Worm (Caenorhabditis elegans) whole organism, mixed stage, embryonic: ENCODE results near the gene trx-1.

Experiments used
- M03D4.4 ChIP-seq: sonication (generic microtip); optimal IDR thresholded peaks from 2 replicates; lab custom pipeline; 2017; ENCODE audit warnings: mild to moderate bottlenecking, missing genetic modification characterization, missing compliant biosample characterization
- blmp-1 ChIP-seq: fragments of 150-350 bp; optimal IDR thresholded peaks from 2 replicates; lab custom pipeline; 2014; ENCODE audit warnings: missing biosample characterization, missing genetic modification characterization
- ceh-39 ChIP-seq: fragments of 150-350 bp; optimal IDR thresholded peaks from 2 replicates; lab custom pipeline; 2014; ENCODE audit warnings: missing biosample characterization, missing genetic modification characterization
- ceh-43 ChIP-seq: fragments of 200-800 bp; sonication (Bioruptor generic); optimal IDR thresholded peaks from 2 replicates; lab custom pipeline; 2018; ENCODE audit warnings: mild to moderate bottlenecking, missing genetic modification characterization, moderate library complexity, missing compliant biosample characterization
- ceh-83 ChIP-seq: fragments of 200-800 bp; sonication (Bioruptor generic); optimal IDR thresholded peaks from 2 replicates; lab custom pipeline; 2018; ENCODE audit warnings: mild to moderate bottlenecking, missing genetic modification characterization, missing compliant biosample characterization
- ces-1 ChIP-seq: fragments of 150-350 bp; optimal IDR thresholded peaks from 2 replicates; lab custom pipeline; 2014; ENCODE audit warnings: missing biosample characterization, missing genetic modification reagents, missing genetic modification characterization
- cnd-1 ChIP-seq: fragments of 200-800 bp; sonication (Bioruptor generic); optimal IDR thresholded peaks from 2 replicates; lab custom pipeline; 2018; ENCODE audit warnings: mild to moderate bottlenecking, missing genetic modification characterization, missing compliant biosample characterization
- drap-1 ChIP-seq: fragments of 200-800 bp; sonication (Bioruptor generic); optimal IDR thresholded peaks from 3 replicates; lab custom pipeline; 2018; ENCODE audit warnings: mild to moderate bottlenecking, missing genetic modification characterization, missing compliant biosample characterization
- elt-1 ChIP-seq: sonication (generic microtip); optimal IDR thresholded peaks from 2 replicates; lab custom pipeline; 2017; ENCODE audit warnings: missing genetic modification characterization, mild to moderate bottlenecking, missing compliant biosample characterization, antibody characterized with exemption, moderate library complexity, borderline replicate concordance; ENCODE audit not compliant: insufficient read depth
- elt-3 ChIP-seq: fragments of 150-350 bp; optimal IDR thresholded peaks from 2 replicates; lab custom pipeline; 2014; ENCODE audit warnings: missing biosample characterization, missing genetic modification characterization
- flh-1 ChIP-seq: fragments of 200-800 bp; sonication (Bioruptor generic); optimal IDR thresholded peaks from 2 replicates; lab custom pipeline; 2018; ENCODE audit warnings: mild to moderate bottlenecking, missing genetic modification characterization, moderate library complexity, missing compliant biosample characterization
- ham-2 ChIP-seq: fragments of 200-800 bp; sonication (Bioruptor generic); optimal IDR thresholded peaks from 2 replicates; lab custom pipeline; 2018; ENCODE audit warnings: mild to moderate bottlenecking, missing genetic modification characterization, missing compliant biosample characterization
- hlh-1 ChIP-seq: fragments of 150-350 bp; optimal IDR thresholded peaks from 2 replicates; lab custom pipeline; 2014; ENCODE audit warnings: missing biosample characterization, missing genetic modification reagents, missing genetic modification characterization
- lin-13 ChIP-seq: fragments of 150-350 bp; optimal IDR thresholded peaks from 2 replicates; lab custom pipeline; 2014; ENCODE audit warnings: missing biosample characterization, missing genetic modification characterization
- lin-32 ChIP-seq: fragments of 200-800 bp; sonication (Bioruptor generic); optimal IDR thresholded peaks from 2 replicates; lab custom pipeline; 2018; ENCODE audit warnings: mild to moderate bottlenecking, missing genetic modification characterization, missing compliant biosample characterization
- lsy-2 ChIP-seq: fragments of 150-350 bp; optimal IDR thresholded peaks from 2 replicates; lab custom pipeline; 2014; ENCODE audit warnings: missing biosample characterization, missing genetic modification characterization
- mab-5 ChIP-seq: fragments of 150-350 bp; optimal IDR thresholded peaks from 2 replicates; lab custom pipeline; 2014; ENCODE audit warnings: missing biosample characterization, missing genetic modification characterization
- mep-1 ChIP-seq: fragments of 150-350 bp; optimal IDR thresholded peaks from 2 replicates; lab custom pipeline; 2017; ENCODE audit warnings: missing biosample characterization, missing genetic modification reagents, missing genetic modification characterization, inconsistent platforms
- mls-2 ChIP-seq: sonication (generic microtip); optimal IDR thresholded peaks from 2 replicates; lab custom pipeline; 2016; ENCODE audit warnings: mild to moderate bottlenecking, missing genetic modification characterization, moderate library complexity, missing compliant biosample characterization
- nhr-237 ChIP-seq: fragments of 150-350 bp; optimal IDR thresholded peaks from 2 replicates; lab custom pipeline; 2014; ENCODE audit warnings: missing biosample characterization, missing genetic modification characterization
- nhr-28 ChIP-seq: fragments of 150-350 bp; optimal IDR thresholded peaks from 2 replicates; lab custom pipeline; 2014; ENCODE audit warnings: missing biosample characterization, missing genetic modification characterization
- nhr-76 ChIP-seq: sonication (generic microtip); optimal IDR thresholded peaks from 2 replicates; lab custom pipeline; 2017; ENCODE audit warnings: missing biosample characterization, missing genetic modification characterization
- pha-4 ChIP-seq: fragments of 150-350 bp; optimal IDR thresholded peaks from 2 replicates; lab custom pipeline; 2018; ENCODE audit warnings: missing biosample characterization, missing genetic modification reagents, missing genetic modification characterization
- sem-2 ChIP-seq: fragments of 200-800 bp; sonication (Bioruptor generic); optimal IDR thresholded peaks from 2 replicates; lab custom pipeline; 2018; ENCODE audit warnings: mild to moderate bottlenecking, missing genetic modification characterization, missing compliant biosample characterization
- snpc-4 ChIP-seq: fragments of 150-350 bp; optimal IDR thresholded peaks from 2 replicates; lab custom pipeline; 2014; ENCODE audit warnings: missing biosample characterization, missing genetic modification characterization
- sptf-1 ChIP-seq: sonication (generic microtip); optimal IDR thresholded peaks from 2 replicates; lab custom pipeline; 2017; ENCODE audit warnings: mild to moderate bottlenecking, missing genetic modification characterization, moderate library complexity, missing compliant biosample characterization
- tbx-8 ChIP-seq: fragments of 200-800 bp; sonication (Bioruptor generic); optimal IDR thresholded peaks from 2 replicates; lab custom pipeline; 2018; ENCODE audit warnings: mild to moderate bottlenecking, missing genetic modification characterization, moderate library complexity, missing compliant biosample characterization
- zip-8 ChIP-seq: fragments of 150-350 bp; optimal IDR thresholded peaks from 2 replicates; lab custom pipeline; 2014; ENCODE audit warnings: missing biosample characterization, missing genetic modification characterization
- ztf-11 ChIP-seq: fragments of 150-350 bp; optimal IDR thresholded peaks from 2 replicates; lab custom pipeline; 2014; ENCODE audit warnings: missing biosample characterization, missing genetic modification characterization

Gene trx-1

DNA sequence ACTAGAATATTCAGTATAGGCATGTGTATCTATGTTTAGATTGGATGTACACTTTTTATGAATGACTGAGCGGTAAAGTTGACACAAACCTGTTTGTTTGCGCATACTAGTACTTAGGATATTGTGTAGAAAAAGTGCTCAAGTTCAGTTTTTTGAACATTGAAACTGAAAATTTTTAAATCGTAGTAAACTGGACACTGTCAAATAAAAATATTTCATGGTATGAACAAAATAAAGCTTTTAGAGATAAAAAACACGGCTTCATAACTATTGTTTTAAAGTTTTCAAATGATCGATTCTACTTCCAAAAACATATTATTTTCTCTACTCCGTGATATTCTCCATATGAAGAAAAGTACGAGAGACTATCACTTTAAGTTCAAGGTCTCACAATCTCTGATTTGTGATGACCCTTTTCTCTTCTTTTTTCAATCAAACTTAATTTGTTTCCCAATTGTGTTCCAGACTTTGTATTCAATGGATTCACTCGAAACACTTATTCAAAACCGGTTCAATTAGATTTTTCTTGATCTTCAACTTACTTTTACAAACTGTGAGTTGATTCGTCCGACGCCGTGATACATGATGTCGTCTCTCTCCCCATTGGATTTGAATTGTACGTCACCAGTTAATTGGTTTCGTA, 38.1 kb upstream of the trx-1 start:
- no peak for TF ChIP-seq lin-32 (GFP tag; lab: Kevin White, UChicago)
- TF ChIP-seq hlh-1 (tag; lab: Kevin White, UChicago): no peak
- TF ChIP-seq mls-2 (tag; lab: Kevin White, UChicago): no peak
- no peak for TF ChIP-seq nhr-76 (tag; lab: Kevin White, UChicago)
- TF ChIP-seq lin-13 (tag; lab: Kevin White, UChicago): no peak
- TF ChIP-seq elt-3 (tag; lab: Kevin White, UChicago): no peak
- no peak for TF ChIP-seq pha-4
- no peak for TF ChIP-seq elt-1 (tag; lab: Kevin White, UChicago)
- TF ChIP-seq ceh-43: no peak
- TF ChIP-seq sptf-1 (tag; lab: Kevin White, UChicago): no peak
- TF ChIP-seq mep-1 (tag; lab: Kevin White, UChicago): no peak
- TF ChIP-seq snpc-4 (tag; lab: Kevin White, UChicago): no peak
- no peak for TF ChIP-seq flh-1

DNA sequence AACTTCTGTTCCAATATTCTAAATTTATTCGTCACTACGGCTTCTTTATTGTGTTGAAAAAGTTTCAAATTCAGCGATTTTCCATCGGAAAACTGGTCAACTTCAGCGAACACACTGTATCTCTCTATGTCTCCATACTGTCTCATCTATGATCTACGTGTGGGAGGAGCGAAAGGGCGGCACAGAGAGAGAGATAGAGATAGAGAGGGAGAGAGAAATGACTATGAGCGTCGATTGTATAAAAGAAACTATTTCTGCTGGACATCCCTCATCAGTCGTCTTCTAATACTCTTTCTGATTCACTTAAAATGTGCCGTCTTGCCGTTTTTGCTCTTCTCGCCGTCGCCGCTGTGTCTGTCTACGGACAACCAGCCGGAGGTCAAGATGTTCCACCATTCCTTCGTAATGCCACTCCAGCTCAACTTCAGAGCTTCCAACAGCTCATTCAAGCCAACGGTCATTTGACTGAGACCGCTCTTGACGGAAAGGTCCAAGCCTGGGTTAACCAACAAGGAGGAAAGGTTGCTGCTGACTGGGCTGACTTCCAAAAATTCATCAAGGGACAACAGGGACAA, 37.0 kb upstream of the trx-1 start, which contains the start of gene srlf-1:
TSS of gene srlf-1 (plus strand) at position 268 of the 575 bp plus-strand sequence.
- TF ChIP-seq lin-32 (GFP tag; lab: Kevin White, UChicago) (no peak), nhr-237 (tag; lab: Kevin White, UChicago) (no peak), ztf-11 (tag; lab: Kevin White, UChicago) (no peak), sem-2 (no peak)

DNA sequence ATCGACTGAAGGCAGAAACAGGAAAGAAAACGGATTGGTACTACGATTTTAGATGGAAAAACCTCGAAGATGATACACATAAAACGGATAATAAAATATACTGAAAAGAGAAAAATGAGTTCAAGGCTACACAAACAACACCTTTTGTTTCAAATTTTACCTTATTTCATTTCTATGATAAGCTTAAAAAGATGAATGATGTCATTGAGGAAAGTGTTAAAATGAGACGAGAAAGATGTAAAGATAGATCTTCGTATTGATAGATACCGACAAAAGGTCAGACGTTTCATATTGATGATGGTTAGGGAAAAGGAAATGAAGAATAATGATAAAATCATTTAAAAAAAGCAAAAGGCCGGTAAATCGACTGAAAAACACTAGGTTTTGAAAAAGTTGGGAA, 36.2 kb upstream of the trx-1 start:
- peak; percentile 26 for TF ChIP-seq elt-1 (tag; lab: Kevin White, UChicago)
- TF ChIP-seq sem-2: no peak

DNA sequence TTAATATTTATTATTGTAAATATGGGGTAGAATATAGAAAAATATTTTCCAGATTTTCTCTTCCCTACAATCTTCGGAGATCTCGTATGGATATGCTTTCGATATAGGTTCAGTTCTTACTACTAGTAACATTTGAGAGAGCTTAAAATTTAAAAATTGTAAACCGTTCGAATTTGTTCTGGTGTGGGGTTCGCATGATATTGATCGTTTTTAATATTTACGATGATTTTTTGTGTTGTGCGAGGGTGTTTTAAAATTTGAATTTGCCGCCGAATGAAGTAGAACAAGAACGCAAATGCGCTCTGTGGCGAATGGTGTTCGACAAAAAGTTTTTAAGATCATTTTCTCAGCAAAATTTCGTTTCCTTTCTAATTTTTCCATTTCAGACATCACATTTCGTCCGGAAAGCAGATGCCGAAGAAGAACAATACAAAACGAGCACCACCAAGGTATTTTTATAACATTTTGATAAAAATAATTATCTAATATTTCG, 30.1 kb upstream of the trx-1 start, which contains the start of gene skr-17:
TSS of gene skr-17 (plus strand) at position 51 of the 493 bp plus-strand sequence.
- TF ChIP-seq ceh-43 (no peak), mab-5 (no peak), ceh-83 (GFP tag; lab: Kevin White, UChicago) (no peak), ham-2 (GFP tag; lab: Kevin White, UChicago) (no peak)

DNA sequence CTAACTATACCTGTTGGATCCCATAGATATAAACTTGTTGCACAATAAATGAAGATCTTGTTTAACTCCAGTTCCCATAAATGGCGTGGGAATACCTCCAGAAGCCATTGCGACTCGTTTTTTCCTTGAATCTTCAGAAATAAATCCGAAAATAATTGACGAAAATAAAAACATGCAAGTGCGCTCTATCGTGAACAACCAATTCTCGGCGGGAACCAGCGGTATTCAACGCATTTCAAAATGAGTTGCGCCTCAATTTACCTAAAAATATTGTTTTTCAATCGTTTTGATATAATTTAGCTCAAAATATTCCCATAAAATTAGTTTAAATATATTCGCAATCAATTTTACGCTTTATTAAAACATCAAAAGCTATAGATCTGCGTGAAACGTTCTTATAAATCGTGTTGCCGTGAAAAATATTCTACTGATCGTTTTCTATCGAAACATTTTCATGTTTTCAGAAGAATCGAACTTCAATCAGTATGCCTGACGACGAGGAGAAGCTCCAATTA, 27.8 kb upstream of the trx-1 start, which contains the start of the genes snpc-1.1 and spdl-1:
TSS of gene snpc-1.1 (minus strand) at position 200 of the 515 bp plus-strand sequence.
TSS of gene spdl-1 (plus strand) at position 465 of the 515 bp plus-strand sequence.
- TF ChIP-seq mep-1 (tag; lab: Kevin White, UChicago) (peak; percentile 58), lsy-2 (tag; lab: Kevin White, UChicago) (peak; percentile 41), nhr-28 (no peak), ceh-43 (no peak), tbx-8 (no peak), ceh-39 (tag; lab: Kevin White, UChicago) (peak; percentile 37), pha-4 (no peak)
- TF ChIP-seq, all 35 proteins: peak for 3

DNA sequence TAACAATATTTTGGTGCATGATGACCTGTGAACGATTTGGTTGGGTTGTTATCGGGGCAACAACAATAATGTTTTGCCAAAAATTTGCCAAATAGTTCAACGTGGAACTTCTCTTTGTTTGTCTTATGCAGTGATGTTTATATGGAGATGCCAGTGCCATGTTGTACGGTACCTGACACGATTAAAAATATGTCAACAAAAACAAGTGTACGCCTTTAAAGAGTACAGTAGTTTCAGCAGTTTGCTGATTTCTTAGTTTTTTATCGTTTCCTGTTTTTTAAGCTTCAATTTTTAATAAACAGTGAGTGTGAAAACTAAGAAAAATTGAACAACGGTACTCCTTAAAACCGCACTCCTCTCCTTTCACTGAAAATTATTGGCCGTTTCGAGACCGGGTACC, 24.9 kb upstream of the trx-1 start:
- no peak for TF ChIP-seq ces-1 (GFP tag; lab: Kevin White, UChicago)
- TF ChIP-seq nhr-28: no peak
- TF ChIP-seq mab-5: no peak
- TF ChIP-seq ceh-39 (tag; lab: Kevin White, UChicago): no peak
- TF ChIP-seq zip-8 (tag; lab: Kevin White, UChicago): no peak
- TF ChIP-seq hlh-1 (tag; lab: Kevin White, UChicago): no peak
- no peak for TF ChIP-seq M03D4.4 (tag; lab: Kevin White, UChicago)
- TF ChIP-seq lin-13 (tag; lab: Kevin White, UChicago): no peak
- no peak for TF ChIP-seq cnd-1
- TF ChIP-seq snpc-4 (tag; lab: Kevin White, UChicago): no peak
- no peak for TF ChIP-seq blmp-1
- TF ChIP-seq nhr-76 (tag; lab: Kevin White, UChicago): no peak
- no peak for TF ChIP-seq elt-1 (tag; lab: Kevin White, UChicago)
- TF ChIP-seq sem-2: no peak
- no peak for TF ChIP-seq ceh-43
- no peak for TF ChIP-seq elt-3 (tag; lab: Kevin White, UChicago)
- no peak for TF ChIP-seq drap-1
- TF ChIP-seq nhr-237 (tag; lab: Kevin White, UChicago): no peak
